Fruit fly (Drosophila melanogaster) whole organism, embryonic: ENCODE results near the gene CrebB.

Experiments used
- Asciz ChIP-seq: fragments of 200-800 bp; sonication (Bioruptor generic); optimal IDR thresholded peaks from 2 replicates; lab custom pipeline; 2017; ENCODE audit warnings: missing biosample characterization, mild to moderate bottlenecking, missing genetic modification characterization, missing genetic modification reagents
- Awh ChIP-seq: fragments of 200-800 bp; sonication (Bioruptor generic); IDR thresholded peaks from 2 replicates; pipeline ENCODE4, ENCODE4 v1.3.6; 2022; ENCODE audit warnings: missing biosample characterization, missing genetic modification characterization
- BEAF-32 ChIP-seq: fragments of 200-800 bp; sonication (Bioruptor generic); optimal IDR thresholded peaks from 3 replicates; lab custom pipeline; 2017; ENCODE audit warnings: missing biosample characterization, missing genetic modification characterization, mild to moderate bottlenecking, moderate library complexity, missing genetic modification reagents
- CG10147 ChIP-seq: fragments of 200-800 bp; sonication (Bioruptor generic); optimal IDR thresholded peaks from 2 replicates; lab custom pipeline; 2019; ENCODE audit warnings: missing biosample characterization, mild to moderate bottlenecking, missing genetic modification characterization, moderate library complexity
- CG11456 ChIP-seq: fragments of 200-800 bp; sonication (Bioruptor generic); IDR thresholded peaks from 3 replicates; pipeline ENCODE4 v1.3.6; 2022; ENCODE audit warnings: missing biosample characterization, missing genetic modification characterization
- CG1233 ChIP-seq: fragments of 200-800 bp; sonication (Bioruptor generic); optimal IDR thresholded peaks from 4 replicates; lab custom pipeline; 2018; ENCODE audit warnings: missing biosample characterization, mild to moderate bottlenecking, missing genetic modification characterization
- CG12391 ChIP-seq: fragments of 200-800 bp; sonication (Bioruptor generic); optimal IDR thresholded peaks from 3 replicates; lab custom pipeline; 2018; ENCODE audit warnings: missing biosample characterization, mild to moderate bottlenecking, missing genetic modification characterization, moderate library complexity
- CG12942 ChIP-seq: fragments of 200-800 bp; sonication (Bioruptor generic); optimal IDR thresholded peaks from 3 replicates; lab custom pipeline; 2016; ENCODE audit warnings: missing biosample characterization, missing genetic modification characterization
- CG13287 ChIP-seq: fragments of 200-800 bp; sonication (Bioruptor generic); IDR thresholded peaks from 2 replicates; pipeline ENCODE4 v1.3.6; 2022; ENCODE audit warnings: missing biosample characterization, missing genetic modification characterization; ENCODE audit not compliant: partially characterized antibody
- CG14050 ChIP-seq: fragments of 200-800 bp; sonication (Bioruptor generic); IDR thresholded peaks from 3 replicates; pipeline ENCODE4 v1.3.6; 2022; ENCODE audit warnings: missing biosample characterization, missing genetic modification characterization
- CG15269 ChIP-seq: fragments of 200-800 bp; sonication (Bioruptor generic); optimal IDR thresholded peaks from 2 replicates; lab custom pipeline; 2018; ENCODE audit warnings: missing biosample characterization, mild to moderate bottlenecking, missing genetic modification characterization, moderate library complexity
- CG1529 ChIP-seq: fragments of 200-800 bp; sonication (Bioruptor generic); optimal IDR thresholded peaks from 3 replicates; lab custom pipeline; 2018; ENCODE audit warnings: missing biosample characterization, missing genetic modification characterization
- CG17359 ChIP-seq: fragments of 200-800 bp; sonication (Bioruptor generic); optimal IDR thresholded peaks from 3 replicates; lab custom pipeline; 2018; ENCODE audit warnings: missing biosample characterization, mild to moderate bottlenecking, missing genetic modification characterization, moderate library complexity
- CG17568 ChIP-seq: fragments of 200-800 bp; sonication (Bioruptor generic); optimal IDR thresholded peaks from 2 replicates; lab custom pipeline; 2018; ENCODE audit warnings: missing biosample characterization, mild to moderate bottlenecking, missing genetic modification characterization, moderate library complexity
- CG18599 ChIP-seq: fragments of 200-800 bp; sonication (Bioruptor generic); optimal IDR thresholded peaks from 3 replicates; lab custom pipeline; 2017; ENCODE audit warnings: missing biosample characterization, missing genetic modification characterization, mild to moderate bottlenecking, moderate library complexity, missing genetic modification reagents
- CG18619 ChIP-seq: fragments of 200-800 bp; sonication (Bioruptor generic); optimal IDR thresholded peaks from 3 replicates; lab custom pipeline; 2017; ENCODE audit warnings: missing biosample characterization, mild to moderate bottlenecking, missing genetic modification characterization
- CG6175 ChIP-seq: fragments of 200-800 bp; sonication (Bioruptor generic); IDR thresholded peaks from 3 replicates; pipeline ENCODE4 v1.3.6; 2022; ENCODE audit warnings: missing biosample characterization, missing genetic modification characterization
- CG6854 ChIP-seq: fragments of 200-800 bp; sonication (Bioruptor generic); optimal IDR thresholded peaks from 3 replicates; lab custom pipeline; 2017; ENCODE audit warnings: missing biosample characterization, mild to moderate bottlenecking, missing genetic modification characterization
- CG7839 ChIP-seq: fragments of 200-800 bp; sonication (Bioruptor generic); optimal IDR thresholded peaks from 3 replicates; lab custom pipeline; 2018; ENCODE audit warnings: missing biosample characterization, mild to moderate bottlenecking, missing genetic modification characterization, moderate library complexity
- CG8089 ChIP-seq: fragments of 200-800 bp; sonication (Bioruptor generic); optimal IDR thresholded peaks from 3 replicates; lab custom pipeline; 2016; ENCODE audit warnings: missing biosample characterization, missing genetic modification characterization
- CG8359 ChIP-seq: fragments of 200-800 bp; sonication (Bioruptor generic); optimal IDR thresholded peaks from 2 replicates; lab custom pipeline; 2017; ENCODE audit warnings: missing biosample characterization, mild to moderate bottlenecking, missing genetic modification characterization, borderline replicate concordance
- CG8944 ChIP-seq: fragments of 200-800 bp; sonication (Bioruptor generic); optimal IDR thresholded peaks from 3 replicates; lab custom pipeline; 2016; ENCODE audit warnings: missing biosample characterization, missing genetic modification characterization
- CG9437 ChIP-seq: fragments of 200-800 bp; sonication (Bioruptor generic); optimal IDR thresholded peaks from 2 replicates; lab custom pipeline; 2018; ENCODE audit warnings: missing biosample characterization, mild to moderate bottlenecking, missing genetic modification characterization
- D ChIP-seq, 2 experiments: fragments of 200-800 bp in 1 of 2; fragments of >200 bp in 1 of 2; sonication (Bioruptor generic) in 1 of 2; optimal IDR thresholded peaks; 2 replicates in 1 of 2; 3 replicates in 1 of 2; lab custom pipeline; 2017; ENCODE audit warnings: mild to moderate bottlenecking in 1 of 2, missing biosample characterization in 1 of 2, missing genetic modification characterization in 1 of 2, missing genetic modification reagents in 1 of 2
- Elba2 ChIP-seq: fragments of 200-800 bp; sonication (Bioruptor generic); optimal IDR thresholded peaks from 3 replicates; lab custom pipeline; 2016; ENCODE audit warnings: missing biosample characterization, missing genetic modification characterization
- Ets97D ChIP-seq: fragments of 200-800 bp; sonication (Bioruptor generic); optimal IDR thresholded peaks from 3 replicates; lab custom pipeline; 2016; ENCODE audit warnings: missing biosample characterization, missing genetic modification characterization
- HHEX ChIP-seq: fragments of 200-800 bp; sonication (Bioruptor generic); optimal IDR thresholded peaks from 3 replicates; lab custom pipeline; 2017; ENCODE audit warnings: missing biosample characterization, mild to moderate bottlenecking, missing genetic modification characterization, missing genetic modification reagents
- MESR4 ChIP-seq: fragments of 200-800 bp; sonication (Bioruptor generic); optimal IDR thresholded peaks from 2 replicates; lab custom pipeline; 2018; ENCODE audit warnings: missing biosample characterization, mild to moderate bottlenecking, missing genetic modification characterization, moderate library complexity
- Med ChIP-seq: fragments of 200-800 bp; sonication (Bioruptor generic); peaks from one replicate; lab custom pipeline; 2016; ENCODE audit warnings: missing biosample characterization, missing genetic modification characterization, mild to moderate bottlenecking, inconsistent platforms, moderate library complexity
- NK7.1 ChIP-seq: fragments of 200-800 bp; sonication (Bioruptor generic); optimal IDR thresholded peaks from 3 replicates; lab custom pipeline; 2016; ENCODE audit warnings: missing biosample characterization, missing genetic modification characterization
- Rfx ChIP-seq: fragments of 200-800 bp; sonication (Bioruptor generic); IDR thresholded peaks from 2 replicates; pipeline ENCODE4 v1.3.6; 2022; ENCODE audit warnings: missing biosample characterization, missing genetic modification characterization
- Scr ChIP-seq: fragments of 200-800 bp; sonication (Bioruptor generic); IDR thresholded peaks from 2 replicates; pipeline ENCODE4 v1.3.6; 2022; ENCODE audit warnings: missing biosample characterization, missing genetic modification characterization; ENCODE audit not compliant: partially characterized antibody
- Sox100B ChIP-seq: fragments of 200-800 bp; sonication (Bioruptor generic); optimal IDR thresholded peaks from 3 replicates; lab custom pipeline; 2018; ENCODE audit warnings: missing biosample characterization, mild to moderate bottlenecking, missing genetic modification characterization
- al ChIP-seq: fragments of 200-800 bp; sonication (Bioruptor generic); IDR thresholded peaks from 2 replicates; pipeline ENCODE4 v1.3.6; 2022; ENCODE audit warnings: missing biosample characterization, missing genetic modification characterization
- aop ChIP-seq: fragments of 200-800 bp; sonication (Bioruptor generic); IDR thresholded peaks from 2 replicates; pipeline ENCODE4 v1.3.6; 2022; ENCODE audit warnings: missing biosample characterization, missing genetic modification characterization
- dm ChIP-seq: fragments of 200-800 bp; sonication (Bioruptor generic); optimal IDR thresholded peaks from 3 replicates; lab custom pipeline; 2016; ENCODE audit warnings: missing biosample characterization, missing genetic modification characterization
- dpn ChIP-seq, 2 experiments: fragments of 200-800 bp; sonication (Bioruptor generic); optimal IDR thresholded peaks; 3 replicates each; lab custom pipeline; 2016; ENCODE audit warnings: missing biosample characterization in 2 of 2, missing genetic modification characterization in 2 of 2
- en ChIP-seq: fragments of 200-800 bp; sonication (Bioruptor generic); optimal IDR thresholded peaks from 2 replicates; lab custom pipeline; 2016; ENCODE audit warnings: missing biosample characterization, missing genetic modification characterization
- ham ChIP-seq: fragments of 200-800 bp; sonication (Bioruptor generic); IDR thresholded peaks from 2 replicates; pipeline ENCODE4 v1.3.6; 2022; ENCODE audit warnings: missing biosample characterization, missing genetic modification characterization
- hb ChIP-seq: fragments of 200-800 bp; sonication (Bioruptor generic); IDR thresholded peaks from 3 replicates; pipeline ENCODE4 v1.3.6; 2022; ENCODE audit warnings: missing biosample characterization, missing genetic modification characterization; ENCODE audit not compliant: partially characterized antibody
- insv ChIP-seq, 2 experiments: fragments of 200-800 bp; sonication (Bioruptor generic); optimal IDR thresholded peaks; 3 replicates each; lab custom pipeline; 2016 to 2018; ENCODE audit warnings: missing biosample characterization in 2 of 2, missing genetic modification characterization in 2 of 2
- mam ChIP-seq: fragments of 200-800 bp; sonication (Bioruptor generic); optimal IDR thresholded peaks from 3 replicates; lab custom pipeline; 2016; ENCODE audit warnings: missing biosample characterization, missing genetic modification characterization
- p53 ChIP-seq: fragments of 200-800 bp; sonication (Bioruptor generic); optimal IDR thresholded peaks from 2 replicates; lab custom pipeline; 2016; ENCODE audit warnings: missing biosample characterization, missing genetic modification characterization
- pho ChIP-seq: fragments of 200-800 bp; sonication (Bioruptor generic); optimal IDR thresholded peaks from 2 replicates; lab custom pipeline; 2016; ENCODE audit warnings: missing biosample characterization, missing genetic modification characterization
- sens ChIP-seq: fragments of 200-800 bp; sonication (Bioruptor generic); peaks from one replicate; lab custom pipeline; 2016; ENCODE audit warnings: missing biosample characterization, missing genetic modification characterization
- sim ChIP-seq: fragments of 200-800 bp; sonication (Bioruptor generic); IDR thresholded peaks from 2 replicates; pipeline ENCODE4 v1.3.6; 2022; ENCODE audit warnings: missing biosample characterization, missing genetic modification characterization
- ssp ChIP-seq: fragments of 200-800 bp; sonication (Bioruptor generic); IDR thresholded peaks from 2 replicates; pipeline ENCODE4 v1.3.6; 2022; ENCODE audit warnings: missing biosample characterization, missing genetic modification characterization
- tio ChIP-seq: fragments of 200-800 bp; sonication (Bioruptor generic); optimal IDR thresholded peaks from 2 replicates; lab custom pipeline; 2017; ENCODE audit warnings: missing biosample characterization, missing genetic modification characterization, inconsistent platforms
- trem ChIP-seq: fragments of 200-800 bp; optimal IDR thresholded peaks from 3 replicates; lab custom pipeline; 2019; ENCODE audit warnings: missing biosample characterization, mild to moderate bottlenecking, missing genetic modification characterization, moderate library complexity
- zen2 ChIP-seq: fragments of 200-800 bp; sonication (Bioruptor generic); IDR thresholded peaks from 3 replicates; pipeline ENCODE4 v1.3.6; 2022; ENCODE audit warnings: missing biosample characterization, missing genetic modification characterization; ENCODE audit not compliant: partially characterized antibody

CrebB gene

DNA sequence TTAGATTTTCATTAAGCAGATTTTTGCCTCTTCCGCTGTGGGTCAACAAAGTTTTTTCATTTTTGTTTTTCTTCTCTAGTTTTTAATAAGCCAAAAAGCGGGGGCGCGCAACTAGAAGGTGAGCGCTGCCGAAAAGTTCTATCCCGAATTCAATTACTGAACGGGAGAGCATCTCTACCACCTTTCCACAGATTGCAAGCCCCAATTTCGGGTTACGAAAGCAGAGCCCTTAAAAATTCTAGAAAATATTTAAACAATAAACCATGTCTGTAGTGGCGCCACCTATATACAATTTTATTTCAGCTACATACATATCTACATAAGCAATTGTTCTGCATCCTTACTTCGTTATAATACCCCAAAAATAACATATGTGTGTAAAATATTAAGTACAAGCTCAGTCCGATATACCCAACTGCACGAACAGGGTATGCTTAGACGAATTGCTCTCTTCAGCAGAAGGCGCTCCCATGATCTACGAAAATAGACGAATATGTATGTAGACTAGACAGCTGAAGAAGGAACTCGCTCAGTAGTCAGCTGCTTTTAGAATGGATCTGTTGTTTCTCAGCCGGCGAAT is 7.7 kb upstream of the CrebB start, which contains the start of gene CG6106 (continued):
- no peak for TF ChIP-seq CG12942 (GFP tag; lab: Kevin White, UChicago)
- TF ChIP-seq CG10147: no peak
- TF ChIP-seq HHEX: no peak
- TF ChIP-seq dm (GFP tag; lab: Kevin White, UChicago): no peak
- no peak for TF ChIP-seq CG12391
- TF ChIP-seq CG9437 (GFP tag; lab: Kevin White, UChicago): no peak
- no peak for TF ChIP-seq Asciz (GFP tag; lab: Kevin White, UChicago)
- TF ChIP-seq CG1529 (GFP tag; lab: Kevin White, UChicago): no peak
- TF ChIP-seq CG8359 (GFP tag; lab: Kevin White, UChicago): no peak
- no peak for TF ChIP-seq Ets97D (GFP tag; lab: Kevin White, UChicago)
- no peak for TF ChIP-seq tio (GFP tag; lab: Kevin White, UChicago)
- no peak for TF ChIP-seq p53 (GFP tag; lab: Kevin White, UChicago)
- TF ChIP-seq CG1233 (GFP tag; lab: Kevin White, UChicago): no peak
- peak; percentile 22 for TF ChIP-seq Sox100B (GFP tag; lab: Kevin White, UChicago)
- TF ChIP-seq CG13287 (GFP tag; lab: Robert Waterston, UW): no peak
- TF ChIP-seq CG6175 (GFP tag; lab: Robert Waterston, UW): no peak
- no peak for TF ChIP-seq NK7.1 (GFP tag; lab: Kevin White, UChicago)
- TF ChIP-seq insv (GFP tag; optimal IDR thresholded peaks at IDR 0.05; lab: Kevin White, UChicago): no peak
- TF ChIP-seq CG6854 (GFP tag; lab: Kevin White, UChicago): no peak
- no peak for TF ChIP-seq Scr
- TF ChIP-seq sim: no peak
- TF ChIP-seq CG14050 (GFP tag; lab: Robert Waterston, UW): no peak
- TF ChIP-seq Med (GFP tag; lab: Kevin White, UChicago): peak; percentile 44
- no peak for TF ChIP-seq al (GFP tag; lab: Robert Waterston, UW)
- no peak for TF ChIP-seq aop (GFP tag; lab: Robert Waterston, UW)
- TF ChIP-seq MESR4 (GFP tag; lab: Kevin White, UChicago): no peak
- 0 out of 2 replicates have a peak, but pooled peaks have one; percentile 12 for TF ChIP-seq ssp (GFP tag; lab: Robert Waterston, UW)
- TF ChIP-seq ham (GFP tag; lab: Robert Waterston, UW): no peak
- TF ChIP-seq mam (GFP tag; lab: Kevin White, UChicago): no peak
- TF ChIP-seq trem (tag; lab: Kevin White, UChicago): no peak
- TF ChIP-seq pho (GFP tag; lab: Kevin White, UChicago): no peak
- no peak for TF ChIP-seq CG8089 (GFP tag; lab: Kevin White, UChicago)
- TF ChIP-seq CG17359 (tag; lab: Kevin White, UChicago): peak; percentile 12
- TF ChIP-seq zen2 (GFP tag; lab: Robert Waterston, UW): no peak
- no peak for TF ChIP-seq hb (GFP tag; lab: Robert Waterston, UW)
- TF ChIP-seq CG15269: peak; percentile 9
- TF ChIP-seq CG17568 (GFP tag; lab: Kevin White, UChicago): no peak
- TF ChIP-seq CG18599 (GFP tag; lab: Kevin White, UChicago): no peak
- TF ChIP-seq CG8944 (GFP tag; lab: Kevin White, UChicago): no peak
- TF ChIP-seq CG7839: peak; percentile 45
- peak; percentile 67 for TF ChIP-seq sens
- TF ChIP-seq BEAF-32 (GFP tag; lab: Kevin White, UChicago): no peak
- no peak for TF ChIP-seq Elba2 (GFP tag; lab: Kevin White, UChicago)
- TF ChIP-seq Awh (GFP tag; lab: Robert Waterston, UW): no peak
- TF ChIP-seq dpn (GFP tag; optimal IDR thresholded peaks at IDR 0.05; lab: Kevin White, UChicago): no peak
- TF ChIP-seq D (optimal IDR thresholded peaks at IDR 0.05; lab: Kevin White, UChicago): no peak
- TF ChIP-seq D (GFP tag; optimal IDR thresholded peaks at IDR 0.05; lab: Kevin White, UChicago): peak; percentile 12
- TF ChIP-seq CG11456 (GFP tag; lab: Robert Waterston, UW): no peak
- TF ChIP-seq Rfx (GFP tag; lab: Robert Waterston, UW): no peak
- TF ChIP-seq en (GFP tag; lab: Kevin White, UChicago): no peak
- TF ChIP-seq CG18619 (GFP tag; lab: Kevin White, UChicago): no peak
